Fruit fly (Drosophila melanogaster) whole organism, embryonic: ENCODE measurements around the gene CG32452.
"Not testable (repeated sequence)": the region's sequence is repeated elsewhere in the genome, so short reads cannot be mapped to it uniquely, and the experiment has no call there.

ENCODE experiments used
- CG10366 ChIP-seq: fragments of 200-800 bp; sonication (Bioruptor generic); IDR thresholded peaks from 2 replicates; pipeline ENCODE4 v1.3.6; 2022; ENCODE audit warnings: missing biosample characterization, missing genetic modification characterization
- CG10431 ChIP-seq: fragments of 200-800 bp; sonication (Bioruptor generic); optimal IDR thresholded peaks from 3 replicates; lab custom pipeline; 2018; ENCODE audit warnings: missing biosample characterization, mild to moderate bottlenecking, missing genetic modification characterization
- CG14014 ChIP-seq: fragments of 200-800 bp; sonication (Bioruptor generic); IDR thresholded peaks from 2 replicates; pipeline ENCODE4 v1.3.6; 2022; ENCODE audit warnings: missing biosample characterization, missing genetic modification characterization
- CG15601 ChIP-seq: fragments of 200-800 bp; sonication (Bioruptor generic); optimal IDR thresholded peaks from 3 replicates; lab custom pipeline; 2019; ENCODE audit warnings: missing biosample characterization, mild to moderate bottlenecking, missing genetic modification characterization, moderate library complexity
- CG16815 ChIP-seq: fragments of 200-800 bp; sonication (Bioruptor generic); optimal IDR thresholded peaks from 3 replicates; lab custom pipeline; 2017; ENCODE audit warnings: missing biosample characterization, mild to moderate bottlenecking, missing genetic modification characterization
- CG17359 ChIP-seq: fragments of 200-800 bp; sonication (Bioruptor generic); optimal IDR thresholded peaks from 3 replicates; lab custom pipeline; 2018; ENCODE audit warnings: missing biosample characterization, mild to moderate bottlenecking, missing genetic modification characterization, moderate library complexity
- CG17912 ChIP-seq: fragments of 200-800 bp; sonication (Bioruptor generic); optimal IDR thresholded peaks from 2 replicates; lab custom pipeline; 2018; ENCODE audit warnings: missing biosample characterization, mild to moderate bottlenecking, missing genetic modification characterization
- CG30020 ChIP-seq: fragments of 200-800 bp; optimal IDR thresholded peaks from 2 replicates; lab custom pipeline; 2019; ENCODE audit warnings: missing biosample characterization, mild to moderate bottlenecking, missing genetic modification characterization, moderate library complexity
- CG6272 ChIP-seq: fragments of 200-800 bp; sonication (Bioruptor generic); IDR thresholded peaks from 2 replicates; pipeline ENCODE4 v1.3.6; 2022; ENCODE audit warnings: missing biosample characterization, missing genetic modification characterization
- CG7745 ChIP-seq: fragments of 200-800 bp; sonication (Bioruptor generic); optimal IDR thresholded peaks from 2 replicates; lab custom pipeline; 2018; ENCODE audit warnings: missing biosample characterization, mild to moderate bottlenecking, missing genetic modification characterization, moderate library complexity
- Fer3 ChIP-seq: fragments of 200-800 bp; sonication (Bioruptor generic); optimal IDR thresholded peaks from 2 replicates; lab custom pipeline; 2018; ENCODE audit warnings: missing biosample characterization, mild to moderate bottlenecking, missing genetic modification characterization, moderate library complexity
- H15 ChIP-seq: fragments of 200-800 bp; sonication (Bioruptor generic); IDR thresholded peaks from 3 replicates; pipeline ENCODE4 v1.3.6; 2022; ENCODE audit warnings: missing biosample characterization, missing genetic modification characterization
- Hr3 ChIP-seq: fragments of 200-800 bp; sonication (Bioruptor generic); optimal IDR thresholded peaks from 3 replicates; lab custom pipeline; 2016; ENCODE audit warnings: missing biosample characterization, missing genetic modification characterization
- Med ChIP-seq: fragments of 200-800 bp; sonication (Bioruptor generic); peaks from one replicate; lab custom pipeline; 2016; ENCODE audit warnings: missing biosample characterization, missing genetic modification characterization, mild to moderate bottlenecking, inconsistent platforms, moderate library complexity
- Mrtf ChIP-seq: fragments of 200-800 bp; sonication (Bioruptor generic); IDR thresholded peaks from 3 replicates; pipeline ENCODE4 v1.3.6; 2022; ENCODE audit warnings: missing biosample characterization, missing genetic modification characterization
- Nf-YB ChIP-seq: fragments of 200-800 bp; sonication (Bioruptor generic); optimal IDR thresholded peaks from 3 replicates; lab custom pipeline; 2019; ENCODE audit warnings: missing biosample characterization, mild to moderate bottlenecking, missing genetic modification characterization, moderate library complexity
- Taf1 ChIP-seq: fragments of 200-800 bp; sonication (Bioruptor generic); IDR thresholded peaks from 2 replicates; pipeline ENCODE4 v1.3.6; 2022; ENCODE audit warnings: missing biosample characterization, missing genetic modification characterization
- Vsx1 ChIP-seq: fragments of 200-800 bp; sonication (Bioruptor generic); optimal IDR thresholded peaks from 2 replicates; lab custom pipeline; 2017; ENCODE audit warnings: missing biosample characterization, mild to moderate bottlenecking, missing genetic modification characterization, missing genetic modification reagents
- aop ChIP-seq: fragments of 200-800 bp; sonication (Bioruptor generic); IDR thresholded peaks from 2 replicates; pipeline ENCODE4 v1.3.6; 2022; ENCODE audit warnings: missing biosample characterization, missing genetic modification characterization
- ara ChIP-seq: fragments of 200-800 bp; sonication (Bioruptor generic); IDR thresholded peaks from 2 replicates; pipeline ENCODE4 v1.3.6; 2022; ENCODE audit warnings: missing biosample characterization, missing genetic modification characterization
- bsh ChIP-seq, 2 experiments: fragments of 200-800 bp; sonication (Bioruptor generic); optimal IDR thresholded peaks; 2 replicates each; lab custom pipeline; 2017 to 2018; ENCODE audit warnings: mild to moderate bottlenecking in 2 of 2, missing biosample characterization in 2 of 2, missing genetic modification characterization in 2 of 2, moderate library complexity in 1 of 2
- chn ChIP-seq: fragments of 200-800 bp; sonication (Bioruptor generic); optimal IDR thresholded peaks from 2 replicates; lab custom pipeline; 2016; ENCODE audit warnings: missing biosample characterization, missing genetic modification characterization
- esg ChIP-seq: fragments of 200-800 bp; sonication (Bioruptor generic); conservative IDR thresholded peaks from 2 replicates; pipeline ENCODE4 v1.3.6; 2022; ENCODE audit warnings: missing biosample characterization, missing genetic modification characterization
- gce ChIP-seq: fragments of 200-800 bp; sonication (Bioruptor generic); IDR thresholded peaks from 3 replicates; pipeline ENCODE4 v1.3.6; 2022; ENCODE audit warnings: missing biosample characterization, missing genetic modification characterization
- gfzf ChIP-seq: fragments of 200-800 bp; sonication (Bioruptor generic); optimal IDR thresholded peaks from 2 replicates; lab custom pipeline; 2016; ENCODE audit warnings: missing biosample characterization, mild to moderate bottlenecking, missing genetic modification characterization, moderate library complexity
- lola ChIP-seq, 3 experiments: fragments of >200 bp in 2 of 3; fragments of 200-800 bp in 1 of 3; sonication (Bioruptor generic) in 1 of 3; optimal IDR thresholded peaks; 2 replicates each; lab custom pipeline; 2017 to 2019; ENCODE audit warnings: missing biosample characterization in 3 of 3, missing genetic modification characterization in 3 of 3, mild to moderate bottlenecking in 1 of 3, moderate library complexity in 1 of 3
- nerfin-1 ChIP-seq: fragments of 200-800 bp; sonication (Bioruptor generic); optimal IDR thresholded peaks from 3 replicates; lab custom pipeline; 2019; ENCODE audit warnings: missing biosample characterization, mild to moderate bottlenecking, missing genetic modification characterization, moderate library complexity
- pan ChIP-seq, 4 experiments: fragments of >200 bp in 3 of 4; fragments of 200-800 bp in 1 of 4; sonication (Bioruptor generic) in 1 of 4; optimal IDR thresholded peaks in 3 of 4; IDR thresholded peaks in 1 of 4; 2 replicates each; pipeline versions ENCODE4 v1.3.6 to Lab custom; 2017 to 2022; ENCODE audit warnings: missing biosample characterization in 2 of 4, missing genetic modification characterization in 2 of 4, mixed read lengths in 1 of 4
- pum ChIP-seq: fragments of 200-800 bp; sonication (Bioruptor generic); optimal IDR thresholded peaks from 2 replicates; lab custom pipeline; 2016; ENCODE audit warnings: missing biosample characterization, missing genetic modification characterization
- row ChIP-seq: fragments of 200-800 bp; sonication (Bioruptor generic); IDR thresholded peaks from 3 replicates; pipeline ENCODE4 v1.3.6; 2022; ENCODE audit warnings: missing biosample characterization, missing genetic modification characterization
- run ChIP-seq: fragments of 200-800 bp; sonication (Bioruptor generic); optimal IDR thresholded peaks from 3 replicates; lab custom pipeline; 2018; ENCODE audit warnings: missing biosample characterization, mild to moderate bottlenecking, missing genetic modification characterization
- tgo ChIP-seq: fragments of 200-800 bp; sonication (Bioruptor generic); IDR thresholded peaks from 3 replicates; pipeline ENCODE4 v1.3.6; 2022; ENCODE audit warnings: missing biosample characterization, missing genetic modification characterization
- tio ChIP-seq: fragments of 200-800 bp; sonication (Bioruptor generic); optimal IDR thresholded peaks from 2 replicates; lab custom pipeline; 2017; ENCODE audit warnings: missing biosample characterization, missing genetic modification characterization, inconsistent platforms
- tll ChIP-seq, 2 experiments: fragments of 200-800 bp in 1 of 2; fragments of >200 bp in 1 of 2; sonication (Bioruptor generic) in 1 of 2; optimal IDR thresholded peaks; 2 replicates each; lab custom pipeline; 2017 to 2019; ENCODE audit warnings: missing biosample characterization in 2 of 2, missing genetic modification characterization in 2 of 2, mild to moderate bottlenecking in 1 of 2, moderate library complexity in 1 of 2
- tup ChIP-seq: fragments of 200-800 bp; sonication (Bioruptor generic); optimal IDR thresholded peaks from 2 replicates; lab custom pipeline; 2016; ENCODE audit warnings: missing biosample characterization, mild to moderate bottlenecking, missing genetic modification characterization, moderate library complexity
- zen ChIP-seq: fragments of 200-800 bp; sonication (Bioruptor generic); optimal IDR thresholded peaks from 3 replicates; lab custom pipeline; 2018; ENCODE audit warnings: missing biosample characterization, mild to moderate bottlenecking, missing genetic modification characterization, moderate library complexity

CG32452 gene

dm6 chr3L:22686987-22687386 lies 30.5 kb upstream of the CG32452 start, which contains the start of the genes CG14455 and CG14456:
Gene CG14455, minus strand, starts transcription at chr3L:22687087.
Gene CG14456, plus strand, starts transcription at chr3L:22687222.
- TF ChIP-seq Mrtf (GFP tag; lab: Robert Waterston, UW) (no peak), CG10431 (GFP tag; lab: Kevin White, UChicago) (no peak), row (GFP tag; lab: Robert Waterston, UW) (no peak), bsh (GFP tag; optimal IDR thresholded peaks at IDR 0.05; lab: Kevin White, UChicago) (no peak), CG10366 (GFP tag; lab: Robert Waterston, UW) (no peak), H15 (no peak), tio (no peak), pan (optimal IDR thresholded peaks at IDR 0.05; lab: Kevin White, UChicago) (no peak), pan (GFP tag; optimal IDR thresholded peaks at IDR 0.05 in 1 of 2, IDR thresholded peaks at IDR 0.05 in 1 of 2) (no peak), zen (no peak), Fer3 (tag; lab: Kevin White, UChicago) (no peak), CG30020 (no peak), tll (GFP tag; optimal IDR thresholded peaks at IDR 0.05; lab: Kevin White, UChicago) (no peak), gfzf (GFP tag; lab: Kevin White, UChicago) (no peak)

dm6 chr3L:22692428-22692827 lies 25.1 kb upstream of the CG32452 start, which contains the start of gene CG14454:
Gene CG14454, minus strand, starts transcription at chr3L:22692528.
- not testable (repeated sequence) for TF ChIP-seq gce (GFP tag; lab: Robert Waterston, UW); nerfin-1 (tag; lab: Kevin White, UChicago); Nf-YB (GFP tag; lab: Kevin White, UChicago)

- TF ChIP-seq CG7745 (tag; lab: Kevin White, UChicago), result no peak
These were observed 23.8 kb upstream of the CG32452 start, which contains the start of the genes CG12546 and CG14453 for dm6 chr3L:22693712-22694111. Gene CG12546, minus strand, starts transcription at chr3L:22693812. Gene CG14453, plus strand, starts transcription at chr3L:22694083.

dm6 chr3L:22695653-22696052 lies 21.9 kb upstream of the CG32452 start, which contains the start of gene CG14452:
Gene CG14452, plus strand, starts transcription at chr3L:22695953.
- TF ChIP-seq Taf1 (GFP tag; lab: Robert Waterston, UW) (no peak), CG6272 (GFP tag; lab: Robert Waterston, UW) (no peak), Med (GFP tag; lab: Kevin White, UChicago) (no peak), aop (GFP tag; lab: Robert Waterston, UW) (no peak), Hr3 (GFP tag; lab: Kevin White, UChicago) (no peak), CG17359 (tag; lab: Kevin White, UChicago) (no peak), tgo (no peak), CG14014 (no peak), tup (GFP tag; lab: Kevin White, UChicago) (no peak), CG16815 (no peak), ara (GFP tag; lab: Robert Waterston, UW) (no peak), CG17912 (no peak), esg (GFP tag; lab: Robert Waterston, UW) (no peak), Vsx1 (no peak), run (tag; lab: Kevin White, UChicago) (no peak), chn (GFP tag; lab: Kevin White, UChicago) (no peak), lola (GFP tag; optimal IDR thresholded peaks at IDR 0.05; lab: Kevin White, UChicago) (no peak), CG15601 (tag; lab: Kevin White, UChicago) (no peak), pum (no peak)
